Worm (Caenorhabditis elegans): ENCODE results near the gene emb-4.

emb-4 gene

ce11 chrV:18819643-18820042 lies 75.1 kb downstream of the emb-4 start, which contains the start of gene ncs-5:
Gene ncs-5, plus strand, starts transcription at chrV:18819766.
- TF ChIP-seq unc-86 (tag; optimal IDR thresholded peaks at IDR 0.05) = no peak
- no peak for TF ChIP-seq ceh-2 (tag; optimal IDR thresholded peaks at IDR 0.05)
- no peak for TF ChIP-seq lin-11 (tag; optimal IDR thresholded peaks at IDR 0.05)
- TF ChIP-seq ceh-22 (tag; optimal IDR thresholded peaks at IDR 0.05) = no peak
- no peak for TF ChIP-seq ceh-9 (tag; optimal IDR thresholded peaks at IDR 0.05)
- TF ChIP-seq ceh-45 (GFP tag; IDR thresholded peaks at IDR 0.05) = no peak
- no peak for TF ChIP-seq K02D7.2 (tag; optimal IDR thresholded peaks at IDR 0.05)
- TF ChIP-seq ceh-19 (GFP tag; optimal IDR thresholded peaks at IDR 0.05) = no peak
- TF ChIP-seq Y22D7AL.16 (tag; optimal IDR thresholded peaks at IDR 0.05) = no peak
- TF ChIP-seq lim-6 (tag; optimal IDR thresholded peaks at IDR 0.05) = no peak
- no peak for TF ChIP-seq sox-2 (GFP tag; IDR thresholded peaks at IDR 0.05)
- TF ChIP-seq ceh-31 (tag; optimal IDR thresholded peaks at IDR 0.05) = no peak
- no peak for TF ChIP-seq elt-4 (tag; optimal IDR thresholded peaks at IDR 0.05)
- no peak for TF ChIP-seq nhr-232 (tag; optimal IDR thresholded peaks at IDR 0.05)
- no peak for TF ChIP-seq pat-9 (tag; optimal IDR thresholded peaks at IDR 0.05)
- no peak for TF ChIP-seq pha-2 (tag; optimal IDR thresholded peaks at IDR 0.05)

ce11 chrV:18811360-18811759 lies 83.4 kb downstream of the emb-4 start, which contains the start of gene C54E10.7:
Gene C54E10.7, plus strand, starts transcription at chrV:18811660.
- TF ChIP-seq gmeb-2 (tag; optimal IDR thresholded peaks at IDR 0.05) = no peak
- no peak for TF ChIP-seq hlh-8 (tag; optimal IDR thresholded peaks at IDR 0.05)
- TF ChIP-seq ahr-1 (tag; optimal IDR thresholded peaks at IDR 0.05) = no peak
- no peak for TF ChIP-seq hlh-15 (tag; optimal IDR thresholded peaks at IDR 0.05)
- TF ChIP-seq unc-3 (GFP tag; conservative IDR thresholded peaks at IDR 0.05) = no peak
- TF ChIP-seq unc-3 (tag; optimal IDR thresholded peaks at IDR 0.05) = no peak
- TF ChIP-seq unc-42 (tag; optimal IDR thresholded peaks at IDR 0.05) = no peak
- no peak for TF ChIP-seq dmd-4 (tag; optimal IDR thresholded peaks at IDR 0.05; ENCODE audit: borderline replicate concordance)

DNA sequence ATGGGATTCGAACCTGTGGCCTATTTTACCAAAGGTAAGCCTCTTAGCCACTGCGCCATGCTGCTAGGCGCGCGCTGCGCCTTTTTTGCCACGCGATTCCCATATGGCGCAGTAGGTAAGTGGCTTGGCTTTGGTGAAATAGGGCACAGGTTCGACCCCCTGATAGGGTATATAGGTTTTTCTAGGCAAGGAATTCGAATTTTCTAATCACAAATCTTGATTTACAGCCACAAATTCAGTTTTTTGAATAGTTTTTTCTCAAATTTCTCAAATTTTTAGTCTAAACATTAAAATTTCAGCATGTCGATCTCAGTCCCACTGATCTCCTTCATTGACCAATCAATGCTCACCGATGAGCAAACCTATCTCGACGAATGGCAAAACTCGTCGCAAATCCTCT lies 84.1 kb downstream of the emb-4 start, which contains the start of gene C54E10.3:
TSS of gene C54E10.3 (plus strand) at position 301 of the 400 bp plus-strand sequence.
- TF ChIP-seq ceh-34 (tag; optimal IDR thresholded peaks at IDR 0.05) = no peak
- no peak for TF ChIP-seq ceh-24 (tag; optimal IDR thresholded peaks at IDR 0.05)
- TF ChIP-seq T23F11.4 (GFP tag; optimal IDR thresholded peaks at IDR 0.05) = no peak
- TF ChIP-seq ceh-14 (tag; optimal IDR thresholded peaks at IDR 0.05) = no peak
- TF ChIP-seq pqm-1 (tag; optimal IDR thresholded peaks at IDR 0.05) = no peak
- no peak for TF ChIP-seq pax-1 (tag; optimal IDR thresholded peaks at IDR 0.05)

All from whole organism, late embryonic.